Fruit fly (Drosophila melanogaster) whole organism, embryonic: ENCODE data around the gene CG11000.

ENCODE experiments used
- Bgb ChIP-seq: fragments of 200-800 bp; sonication (Bioruptor generic); IDR thresholded peaks from 2 replicates; pipeline ENCODE4 v1.3.6; 2022; ENCODE audit warnings: missing biosample characterization, missing genetic modification characterization; ENCODE audit not compliant: partially characterized antibody
- CG10147 ChIP-seq: fragments of 200-800 bp; sonication (Bioruptor generic); optimal IDR thresholded peaks from 2 replicates; lab custom pipeline; 2019; ENCODE audit warnings: missing biosample characterization, mild to moderate bottlenecking, missing genetic modification characterization, moderate library complexity
- CG10366 ChIP-seq: fragments of 200-800 bp; sonication (Bioruptor generic); IDR thresholded peaks from 2 replicates; pipeline ENCODE4 v1.3.6; 2022; ENCODE audit warnings: missing biosample characterization, missing genetic modification characterization
- CG10959 ChIP-seq: fragments of 200-800 bp; sonication (Bioruptor generic); IDR thresholded peaks from 2 replicates; pipeline ENCODE4 v1.3.6; 2022; ENCODE audit warnings: missing biosample characterization, missing genetic modification characterization
- CG11247 ChIP-seq: fragments of 200-800 bp; sonication (Bioruptor generic); IDR thresholded peaks from 2 replicates; pipeline ENCODE4 v1.3.6; 2022; ENCODE audit warnings: missing biosample characterization, missing genetic modification characterization
- CG14667 ChIP-seq: fragments of 200-800 bp; sonication (Bioruptor generic); IDR thresholded peaks from 2 replicates; pipeline ENCODE4 v1.3.6; 2022; ENCODE audit warnings: missing biosample characterization, missing genetic modification characterization
- CG15011 ChIP-seq: fragments of 200-800 bp; sonication (Bioruptor generic); optimal IDR thresholded peaks from 3 replicates; lab custom pipeline; 2018; ENCODE audit warnings: missing biosample characterization, mild to moderate bottlenecking, missing genetic modification characterization
- CG15269 ChIP-seq: fragments of 200-800 bp; sonication (Bioruptor generic); optimal IDR thresholded peaks from 2 replicates; lab custom pipeline; 2018; ENCODE audit warnings: missing biosample characterization, mild to moderate bottlenecking, missing genetic modification characterization, moderate library complexity
- CG15514 ChIP-seq: fragments of 200-800 bp; sonication (Bioruptor generic); optimal IDR thresholded peaks from 3 replicates; lab custom pipeline; 2017; ENCODE audit warnings: missing biosample characterization, missing genetic modification characterization, mild to moderate bottlenecking, moderate library complexity, missing genetic modification reagents
- CG17186 ChIP-seq: fragments of 200-800 bp; sonication (Bioruptor generic); optimal IDR thresholded peaks from 3 replicates; lab custom pipeline; 2017; ENCODE audit warnings: missing biosample characterization, missing genetic modification reagents, missing genetic modification characterization
- CG17829 ChIP-seq: fragments of 200-800 bp; optimal IDR thresholded peaks from 2 replicates; lab custom pipeline; 2019; ENCODE audit warnings: missing biosample characterization, mild to moderate bottlenecking, missing genetic modification characterization, moderate library complexity
- CG2116 ChIP-seq: fragments of 200-800 bp; sonication (Bioruptor generic); optimal IDR thresholded peaks from 3 replicates; lab custom pipeline; 2018; ENCODE audit warnings: missing biosample characterization, mild to moderate bottlenecking, missing genetic modification characterization
- CG2712 ChIP-seq: fragments of 200-800 bp; optimal IDR thresholded peaks from 3 replicates; lab custom pipeline; 2019; ENCODE audit warnings: missing biosample characterization, mild to moderate bottlenecking, missing genetic modification characterization, moderate library complexity
- CG31441 ChIP-seq: fragments of 200-800 bp; sonication (Bioruptor generic); IDR thresholded peaks from 2 replicates; pipeline ENCODE4 v1.3.6; 2022; ENCODE audit warnings: missing biosample characterization, missing genetic modification characterization
- CG3995 ChIP-seq: fragments of 200-800 bp; sonication (Bioruptor generic); optimal IDR thresholded peaks from 3 replicates; lab custom pipeline; 2016; ENCODE audit warnings: missing biosample characterization, missing genetic modification characterization
- CG4820 ChIP-seq: fragments of 200-800 bp; sonication (Bioruptor generic); optimal IDR thresholded peaks from 3 replicates; lab custom pipeline; 2016; ENCODE audit warnings: missing biosample characterization, missing genetic modification characterization
- CG6854 ChIP-seq: fragments of 200-800 bp; sonication (Bioruptor generic); optimal IDR thresholded peaks from 3 replicates; lab custom pipeline; 2017; ENCODE audit warnings: missing biosample characterization, mild to moderate bottlenecking, missing genetic modification characterization
- CG7963 ChIP-seq: fragments of 200-800 bp; sonication (Bioruptor generic); IDR thresholded peaks from 3 replicates; pipeline ENCODE4 v1.3.6; 2022; ENCODE audit warnings: missing biosample characterization, missing genetic modification characterization; ENCODE audit not compliant: partially characterized antibody
- CG8388 ChIP-seq: fragments of 200-800 bp; sonication (Bioruptor generic); optimal IDR thresholded peaks from 2 replicates; lab custom pipeline; 2019; ENCODE audit warnings: missing biosample characterization, mild to moderate bottlenecking, missing genetic modification characterization, moderate library complexity
- CG9215 ChIP-seq: fragments of 200-800 bp; sonication (Bioruptor generic); IDR thresholded peaks from 2 replicates; pipeline ENCODE4 v1.3.6; 2022; ENCODE audit warnings: missing biosample characterization, missing genetic modification characterization
- Dip2 ChIP-seq: fragments of 200-800 bp; sonication (Bioruptor generic); IDR thresholded peaks from 2 replicates; pipeline ENCODE4 v1.3.6; 2022; ENCODE audit warnings: missing biosample characterization, missing genetic modification characterization
- Ets65A ChIP-seq: fragments of 200-800 bp; sonication (Bioruptor generic); peaks from one replicate; lab custom pipeline; 2016; ENCODE audit warnings: missing biosample characterization, missing genetic modification characterization
- Fer3 ChIP-seq: fragments of 200-800 bp; sonication (Bioruptor generic); optimal IDR thresholded peaks from 2 replicates; lab custom pipeline; 2018; ENCODE audit warnings: missing biosample characterization, mild to moderate bottlenecking, missing genetic modification characterization, moderate library complexity
- Gug ChIP-seq: fragments of 200-800 bp; sonication (Bioruptor generic); IDR thresholded peaks from 4 replicates; pipeline ENCODE4 v1.3.6; 2022; ENCODE audit warnings: missing biosample characterization, missing genetic modification characterization
- Kr ChIP-seq: fragments of 200-800 bp; sonication (Bioruptor generic); optimal IDR thresholded peaks from 2 replicates; lab custom pipeline; 2017; ENCODE audit warnings: missing biosample characterization, mild to moderate bottlenecking, missing genetic modification characterization
- Mes4 ChIP-seq: fragments of 200-800 bp; sonication (Bioruptor generic); optimal IDR thresholded peaks from 2 replicates; lab custom pipeline; 2016; ENCODE audit warnings: missing biosample characterization, missing genetic modification characterization
- Oli ChIP-seq: fragments of 200-800 bp; sonication (Bioruptor generic); optimal IDR thresholded peaks from 2 replicates; lab custom pipeline; 2018; ENCODE audit warnings: missing biosample characterization, mild to moderate bottlenecking, missing genetic modification characterization, moderate library complexity
- bowl ChIP-seq: fragments of 200-800 bp; sonication (Bioruptor generic); IDR thresholded peaks from 2 replicates; pipeline ENCODE4 v1.3.6; 2022; ENCODE audit warnings: missing biosample characterization, missing genetic modification characterization
- caup ChIP-seq: fragments of 200-800 bp; sonication (Bioruptor generic); optimal IDR thresholded peaks from 3 replicates; lab custom pipeline; 2017; ENCODE audit warnings: missing biosample characterization, mild to moderate bottlenecking, missing genetic modification characterization, moderate library complexity; ENCODE audit not compliant: severe bottlenecking
- chm ChIP-seq: fragments of 200-800 bp; sonication (Bioruptor generic); IDR thresholded peaks from 2 replicates; pipeline ENCODE4 v1.3.6; 2022; ENCODE audit warnings: missing biosample characterization, missing genetic modification characterization
- eyg ChIP-seq: fragments of 200-800 bp; sonication (Bioruptor generic); optimal IDR thresholded peaks from 3 replicates; lab custom pipeline; 2016; ENCODE audit warnings: missing biosample characterization, missing genetic modification characterization
- fd3F ChIP-seq: fragments of 200-800 bp; sonication (Bioruptor generic); optimal IDR thresholded peaks from 2 replicates; lab custom pipeline; 2018; ENCODE audit warnings: missing biosample characterization, mild to moderate bottlenecking, missing genetic modification characterization, moderate library complexity
- fd64A ChIP-seq: fragments of 200-800 bp; sonication (Bioruptor generic); optimal IDR thresholded peaks from 3 replicates; lab custom pipeline; 2018; ENCODE audit warnings: missing biosample characterization, mild to moderate bottlenecking, missing genetic modification characterization
- gsb-n ChIP-seq: fragments of 200-800 bp; sonication (Bioruptor generic); optimal IDR thresholded peaks from 3 replicates; lab custom pipeline; 2018; ENCODE audit warnings: missing biosample characterization, mild to moderate bottlenecking, missing genetic modification characterization
- jumu ChIP-seq: fragments of 200-800 bp; sonication (Bioruptor generic); optimal IDR thresholded peaks from 3 replicates; lab custom pipeline; 2016; ENCODE audit warnings: missing biosample characterization, missing genetic modification characterization
- lbe ChIP-seq: fragments of 200-800 bp; sonication (Bioruptor generic); optimal IDR thresholded peaks from 2 replicates; lab custom pipeline; 2016; ENCODE audit warnings: missing biosample characterization, mild to moderate bottlenecking, missing genetic modification characterization
- lola ChIP-seq, 3 experiments: fragments of >200 bp in 2 of 3; fragments of 200-800 bp in 1 of 3; sonication (Bioruptor generic) in 1 of 3; optimal IDR thresholded peaks; 2 replicates each; lab custom pipeline; 2017 to 2019; ENCODE audit warnings: missing biosample characterization in 3 of 3, missing genetic modification characterization in 3 of 3, mild to moderate bottlenecking in 1 of 3, moderate library complexity in 1 of 3
- mld ChIP-seq: fragments of 200-800 bp; sonication (Bioruptor generic); IDR thresholded peaks from 3 replicates; pipeline ENCODE4 v1.3.6; 2022; ENCODE audit warnings: missing biosample characterization, missing genetic modification characterization; ENCODE audit not compliant: partially characterized antibody
- nerfin-1 ChIP-seq: fragments of 200-800 bp; sonication (Bioruptor generic); optimal IDR thresholded peaks from 3 replicates; lab custom pipeline; 2019; ENCODE audit warnings: missing biosample characterization, mild to moderate bottlenecking, missing genetic modification characterization, moderate library complexity
- nmo ChIP-seq: fragments of 200-800 bp; sonication (Bioruptor generic); optimal IDR thresholded peaks from 2 replicates; lab custom pipeline; 2018; ENCODE audit warnings: missing biosample characterization, mild to moderate bottlenecking, missing genetic modification characterization, moderate library complexity
- pb ChIP-seq: fragments of 200-800 bp; sonication (Bioruptor generic); optimal IDR thresholded peaks from 3 replicates; lab custom pipeline; 2016; ENCODE audit warnings: missing biosample characterization, missing genetic modification characterization
- phol ChIP-seq: fragments of 200-800 bp; sonication (Bioruptor generic); optimal IDR thresholded peaks from 3 replicates; lab custom pipeline; 2018; ENCODE audit warnings: missing biosample characterization, mild to moderate bottlenecking, missing genetic modification characterization, moderate library complexity
- row ChIP-seq: fragments of 200-800 bp; sonication (Bioruptor generic); IDR thresholded peaks from 3 replicates; pipeline ENCODE4 v1.3.6; 2022; ENCODE audit warnings: missing biosample characterization, missing genetic modification characterization
- scrt ChIP-seq: fragments of 200-800 bp; sonication (Bioruptor generic); optimal IDR thresholded peaks from 2 replicates; lab custom pipeline; 2018; ENCODE audit warnings: missing biosample characterization, mild to moderate bottlenecking, missing genetic modification characterization, moderate library complexity
- sens-2 ChIP-seq: fragments of 200-800 bp; sonication (Bioruptor generic); IDR thresholded peaks from 2 replicates; pipeline ENCODE4 v1.3.6; 2022; ENCODE audit warnings: missing biosample characterization, missing genetic modification characterization
- ssp ChIP-seq: fragments of 200-800 bp; sonication (Bioruptor generic); IDR thresholded peaks from 2 replicates; pipeline ENCODE4 v1.3.6; 2022; ENCODE audit warnings: missing biosample characterization, missing genetic modification characterization
- tna ChIP-seq: fragments of 200-800 bp; sonication (Bioruptor generic); IDR thresholded peaks from 2 replicates; pipeline ENCODE4 v1.3.6; 2022; ENCODE audit warnings: missing biosample characterization, missing genetic modification characterization; ENCODE audit not compliant: partially characterized antibody
- tx ChIP-seq: fragments of 200-800 bp; sonication (Bioruptor generic); optimal IDR thresholded peaks from 2 replicates; lab custom pipeline; 2016; ENCODE audit warnings: missing biosample characterization, missing genetic modification characterization
- vnd ChIP-seq: fragments of 200-800 bp; sonication (Bioruptor generic); IDR thresholded peaks from 3 replicates; pipeline ENCODE4 v1.3.6; 2022; ENCODE audit warnings: missing biosample characterization, missing genetic modification characterization; ENCODE audit not compliant: partially characterized antibody
- zen2 ChIP-seq: fragments of 200-800 bp; sonication (Bioruptor generic); IDR thresholded peaks from 3 replicates; pipeline ENCODE4 v1.3.6; 2022; ENCODE audit warnings: missing biosample characterization, missing genetic modification characterization; ENCODE audit not compliant: partially characterized antibody

The CG11000 gene

dm6 chr3R:5824456-5824855, 22.3 kb downstream of the CG11000 start, which contains the start of the genes Sec20 and dgrn (continued):
- TF ChIP-seq CG14667 (GFP tag; lab: Robert Waterston, UW) (no peak), CG31441 (peak; percentile 78), caup (GFP tag; lab: Kevin White, UChicago) (peak; percentile 54), CG9215 (GFP tag; lab: Robert Waterston, UW) (peak; percentile 58), CG10366 (GFP tag; lab: Robert Waterston, UW) (peak; percentile 18; the same call in 1 of the 2 replicates), CG11247 (GFP tag; lab: Robert Waterston, UW) (peak; percentile 74), vnd (GFP tag; lab: Robert Waterston, UW) (peak; percentile 94), Gug (GFP tag; lab: Robert Waterston, UW) (peak; percentile 52; the same call in 2 of the 4 replicates), fd3F (GFP tag; lab: Kevin White, UChicago) (peak; percentile 32), Oli (tag; lab: Kevin White, UChicago) (peak; percentile 26), Fer3 (tag; lab: Kevin White, UChicago) (peak; percentile 56), pb (no peak), nerfin-1 (tag; lab: Kevin White, UChicago) (peak; percentile 60), CG15269 (tag; lab: Kevin White, UChicago) (peak; percentile 62), CG7963 (GFP tag; lab: Robert Waterston, UW) (peak; percentile 84), CG8388 (GFP tag; lab: Kevin White, UChicago) (peak; percentile 66), CG2116 (peak; percentile 81), Kr (no peak), CG15514 (GFP tag; lab: Kevin White, UChicago) (peak; percentile 64), fd64A (GFP tag; lab: Kevin White, UChicago) (no peak), mld (GFP tag; lab: Robert Waterston, UW) (peak; percentile 92), Bgb (GFP tag; lab: Robert Waterston, UW) (peak; percentile 95), eyg (no peak), jumu (GFP tag; lab: Kevin White, UChicago) (peak; percentile 23), ssp (no peak; the same call in 1 of the 2 replicates), chm (no peak), Dip2 (GFP tag; lab: Robert Waterston, UW) (no peak), tna (GFP tag; lab: Robert Waterston, UW) (peak; percentile 87), lola (GFP tag; optimal IDR thresholded peaks at IDR 0.05; lab: Kevin White, UChicago) (peak in 1 of 3 experiments; percentile 69), zen2 (peak; percentile 90), CG17186 (GFP tag; lab: Kevin White, UChicago) (peak; percentile 28), Ets65A (GFP tag; lab: Kevin White, UChicago) (peak; percentile 92), CG10959 (GFP tag; lab: Robert Waterston, UW) (peak; percentile 28; the same call in 1 of the 2 replicates), nmo (GFP tag; lab: Kevin White, UChicago) (peak; percentile 83), row (peak; percentile 89), sens-2 (GFP tag; lab: Robert Waterston, UW) (no peak), CG10147 (GFP tag; lab: Kevin White, UChicago) (peak; percentile 44), phol (tag; lab: Kevin White, UChicago) (peak; percentile 87), CG15011 (no peak), CG17829 (tag; lab: Kevin White, UChicago) (peak; percentile 80), lbe (peak; percentile 83), tx (GFP tag; lab: Kevin White, UChicago) (no peak), gsb-n (no peak), CG3995 (GFP tag; lab: Kevin White, UChicago) (peak; percentile 61), scrt (GFP tag; lab: Kevin White, UChicago) (no peak), Mes4 (peak; percentile 25), CG4820 (GFP tag; lab: Kevin White, UChicago) (peak; percentile 57), CG6854 (no peak), CG2712 (tag; lab: Kevin White, UChicago) (peak; percentile 88), bowl (no peak)
